Worm (Caenorhabditis elegans) whole organism, late embryonic: ENCODE results near the gene mbr-1.

Experiments used
- elt-2 ChIP-seq: sonication (generic microtip); optimal IDR thresholded peaks from 2 replicates; lab custom pipeline; 2016; ENCODE audit warnings: missing genetic modification reagents, missing genetic modification characterization, missing compliant biosample characterization
- pax-1 ChIP-seq: fragments of 150-350 bp; optimal IDR thresholded peaks from 2 replicates; lab custom pipeline; 2014; ENCODE audit warnings: missing biosample characterization, missing genetic modification characterization
- pha-4 ChIP-seq: fragments of 150-350 bp; optimal IDR thresholded peaks from 2 replicates; lab custom pipeline; 2018; ENCODE audit warnings: missing biosample characterization, missing genetic modification reagents, missing genetic modification characterization
- pqm-1 ChIP-seq: sonication (generic microtip); optimal IDR thresholded peaks from 2 replicates; lab custom pipeline; 2016; ENCODE audit warnings: missing genetic modification characterization, missing compliant biosample characterization
- syd-9 ChIP-seq: sonication (generic microtip); optimal IDR thresholded peaks from 2 replicates; lab custom pipeline; 2016; ENCODE audit warnings: mild to moderate bottlenecking, missing genetic modification characterization, moderate library complexity, missing compliant biosample characterization

- TF ChIP-seq pax-1 (no peak), pha-4 (tag; lab: Kevin White, UChicago) (no peak), syd-9 (no peak), pqm-1 (no peak), elt-2 (tag; lab: Kevin White, UChicago) (no peak)
Measured at ce11 chrX:10687317-10687716, 34.5 kb downstream of the mbr-1 start.
